Fruit fly (Drosophila melanogaster) whole organism, embryonic: ENCODE data around the gene CG9021.

Experiments used
- Asciz ChIP-seq: fragments of 200-800 bp; sonication (Bioruptor generic); optimal IDR thresholded peaks from 2 replicates; lab custom pipeline; 2017; ENCODE audit warnings: missing biosample characterization, mild to moderate bottlenecking, missing genetic modification characterization, missing genetic modification reagents
- CG10147 ChIP-seq: fragments of 200-800 bp; sonication (Bioruptor generic); optimal IDR thresholded peaks from 2 replicates; lab custom pipeline; 2019; ENCODE audit warnings: missing biosample characterization, mild to moderate bottlenecking, missing genetic modification characterization, moderate library complexity
- CG10267 ChIP-seq: fragments of 200-800 bp; sonication (Bioruptor generic); optimal IDR thresholded peaks from 2 replicates; lab custom pipeline; 2018; ENCODE audit warnings: missing biosample characterization, mild to moderate bottlenecking, missing genetic modification characterization, moderate library complexity
- CG12942 ChIP-seq: fragments of 200-800 bp; sonication (Bioruptor generic); optimal IDR thresholded peaks from 3 replicates; lab custom pipeline; 2016; ENCODE audit warnings: missing biosample characterization, missing genetic modification characterization
- CG14014 ChIP-seq: fragments of 200-800 bp; sonication (Bioruptor generic); IDR thresholded peaks from 2 replicates; pipeline ENCODE4 v1.3.6; 2022; ENCODE audit warnings: missing biosample characterization, missing genetic modification characterization
- CG15514 ChIP-seq: fragments of 200-800 bp; sonication (Bioruptor generic); optimal IDR thresholded peaks from 3 replicates; lab custom pipeline; 2017; ENCODE audit warnings: missing biosample characterization, missing genetic modification characterization, mild to moderate bottlenecking, moderate library complexity, missing genetic modification reagents
- CG30431 ChIP-seq: fragments of 200-800 bp; sonication (Bioruptor generic); optimal IDR thresholded peaks from 2 replicates; lab custom pipeline; 2017; ENCODE audit warnings: missing biosample characterization, missing genetic modification characterization
- CG4328 ChIP-seq: fragments of 200-800 bp; sonication (Bioruptor generic); optimal IDR thresholded peaks from 3 replicates; lab custom pipeline; 2017; ENCODE audit warnings: missing biosample characterization, missing genetic modification reagents, missing genetic modification characterization
- CG6854 ChIP-seq: fragments of 200-800 bp; sonication (Bioruptor generic); optimal IDR thresholded peaks from 3 replicates; lab custom pipeline; 2017; ENCODE audit warnings: missing biosample characterization, mild to moderate bottlenecking, missing genetic modification characterization
- CG7271 ChIP-seq: fragments of 200-800 bp; sonication (Bioruptor generic); optimal IDR thresholded peaks from 2 replicates; lab custom pipeline; 2018; ENCODE audit warnings: missing biosample characterization, mild to moderate bottlenecking, missing genetic modification characterization, moderate library complexity
- CG8290 ChIP-seq, 3 experiments: fragments of 200-800 bp; sonication (Bioruptor generic); optimal IDR thresholded peaks; 2 replicates each; lab custom pipeline; 2016 to 2019; ENCODE audit warnings: missing biosample characterization in 3 of 3, missing genetic modification characterization in 3 of 3, mild to moderate bottlenecking in 2 of 3, moderate library complexity in 1 of 3
- CTCF ChIP-seq: fragments of 200-800 bp; sonication (Bioruptor generic); optimal IDR thresholded peaks from 2 replicates; lab custom pipeline; 2017; ENCODE audit warnings: missing biosample characterization, mild to moderate bottlenecking, missing genetic modification characterization, moderate library complexity
- Chrac-16 ChIP-seq: fragments of 200-800 bp; sonication (Bioruptor generic); optimal IDR thresholded peaks from 3 replicates; lab custom pipeline; 2016; ENCODE audit warnings: missing biosample characterization, missing genetic modification characterization
- Dek ChIP-seq: fragments of 200-800 bp; sonication (Bioruptor generic); optimal IDR thresholded peaks from 3 replicates; lab custom pipeline; 2019; ENCODE audit warnings: missing biosample characterization, mild to moderate bottlenecking, missing genetic modification characterization, moderate library complexity
- H15 ChIP-seq: fragments of 200-800 bp; sonication (Bioruptor generic); IDR thresholded peaks from 3 replicates; pipeline ENCODE4 v1.3.6; 2022; ENCODE audit warnings: missing biosample characterization, missing genetic modification characterization
- H2.0 ChIP-seq: fragments of 200-800 bp; sonication (Bioruptor generic); IDR thresholded peaks from 2 replicates; pipeline ENCODE4 v1.3.6; 2022; ENCODE audit warnings: missing biosample characterization, missing genetic modification characterization
- HLH54F ChIP-seq: fragments of 200-800 bp; sonication (Bioruptor generic); optimal IDR thresholded peaks from 3 replicates; lab custom pipeline; 2016; ENCODE audit warnings: missing biosample characterization, missing genetic modification characterization
- Hr78 ChIP-seq, 2 experiments: fragments of 200-800 bp in 1 of 2; fragments of >200 bp in 1 of 2; sonication (Bioruptor generic) in 1 of 2; optimal IDR thresholded peaks; 2 replicates each; lab custom pipeline; 2017 to 2019; ENCODE audit warnings: missing biosample characterization in 2 of 2, missing genetic modification characterization in 2 of 2, mild to moderate bottlenecking in 1 of 2, moderate library complexity in 1 of 2
- Mad ChIP-seq: fragments of 200-800 bp; sonication (Bioruptor generic); optimal IDR thresholded peaks from 2 replicates; lab custom pipeline; 2016; ENCODE audit warnings: missing biosample characterization, missing genetic modification characterization
- Poxn ChIP-seq: fragments of 200-800 bp; sonication (Bioruptor generic); IDR thresholded peaks from 2 replicates; pipeline ENCODE4 v1.3.6; 2022; ENCODE audit warnings: missing biosample characterization, missing genetic modification characterization
- Scr ChIP-seq: fragments of 200-800 bp; sonication (Bioruptor generic); IDR thresholded peaks from 2 replicates; pipeline ENCODE4 v1.3.6; 2022; ENCODE audit warnings: missing biosample characterization, missing genetic modification characterization; ENCODE audit not compliant: partially characterized antibody
- TFAM ChIP-seq: fragments of 200-800 bp; sonication (Bioruptor generic); optimal IDR thresholded peaks from 2 replicates; lab custom pipeline; 2017; ENCODE audit warnings: missing biosample characterization, missing genetic modification characterization, inconsistent platforms
- btn ChIP-seq: fragments of 200-800 bp; sonication (Bioruptor generic); optimal IDR thresholded peaks from 2 replicates; lab custom pipeline; 2016; ENCODE audit warnings: missing biosample characterization, missing genetic modification characterization
- chinmo ChIP-seq: fragments of 200-800 bp; sonication (Bioruptor generic); IDR thresholded peaks from 4 replicates; pipeline ENCODE4 v1.3.6; 2022; ENCODE audit warnings: missing biosample characterization, missing genetic modification characterization; ENCODE audit not compliant: partially characterized antibody
- crp ChIP-seq, 2 experiments: fragments of 200-800 bp; sonication (Bioruptor generic); optimal IDR thresholded peaks; 2 replicates in 1 of 2; 3 replicates in 1 of 2; lab custom pipeline; 2017; ENCODE audit warnings: missing biosample characterization in 2 of 2, missing genetic modification characterization in 2 of 2, mild to moderate bottlenecking in 1 of 2, moderate library complexity in 1 of 2
- dati ChIP-seq: fragments of 200-800 bp; sonication (Bioruptor generic); IDR thresholded peaks from 2 replicates; pipeline ENCODE4 v1.3.6; 2022; ENCODE audit warnings: missing biosample characterization, missing genetic modification characterization
- fd102C ChIP-seq: fragments of 200-800 bp; sonication (Bioruptor generic); optimal IDR thresholded peaks from 2 replicates; lab custom pipeline; 2018; ENCODE audit warnings: missing biosample characterization, mild to moderate bottlenecking, missing genetic modification characterization, moderate library complexity
- fd96Cb ChIP-seq: fragments of 200-800 bp; sonication (Bioruptor generic); optimal IDR thresholded peaks from 2 replicates; lab custom pipeline; 2018; ENCODE audit warnings: missing biosample characterization, mild to moderate bottlenecking, missing genetic modification characterization, moderate library complexity
- gce ChIP-seq: fragments of 200-800 bp; sonication (Bioruptor generic); IDR thresholded peaks from 3 replicates; pipeline ENCODE4 v1.3.6; 2022; ENCODE audit warnings: missing biosample characterization, missing genetic modification characterization
- gem ChIP-seq: fragments of 200-800 bp; sonication (Bioruptor generic); optimal IDR thresholded peaks from 2 replicates; lab custom pipeline; 2019; ENCODE audit warnings: missing biosample characterization, mild to moderate bottlenecking, missing genetic modification characterization, moderate library complexity
- gfzf ChIP-seq: fragments of 200-800 bp; sonication (Bioruptor generic); optimal IDR thresholded peaks from 2 replicates; lab custom pipeline; 2016; ENCODE audit warnings: missing biosample characterization, mild to moderate bottlenecking, missing genetic modification characterization, moderate library complexity
- grau ChIP-seq: fragments of 200-800 bp; optimal IDR thresholded peaks from 3 replicates; lab custom pipeline; 2019; ENCODE audit warnings: missing biosample characterization, mild to moderate bottlenecking, missing genetic modification characterization, moderate library complexity
- hbn ChIP-seq: fragments of 200-800 bp; sonication (Bioruptor generic); IDR thresholded peaks from 2 replicates; pipeline ENCODE4 v1.3.6; 2022; ENCODE audit warnings: missing biosample characterization, missing genetic modification characterization; ENCODE audit not compliant: partially characterized antibody
- jigr1 ChIP-seq: fragments of 200-800 bp; sonication (Bioruptor generic); IDR thresholded peaks from 3 replicates; pipeline ENCODE4 v1.3.6; 2022; ENCODE audit warnings: missing biosample characterization, missing genetic modification characterization
- jing ChIP-seq: fragments of 200-800 bp; sonication (Bioruptor generic); optimal IDR thresholded peaks from 2 replicates; lab custom pipeline; 2018; ENCODE audit warnings: missing biosample characterization, mild to moderate bottlenecking, missing genetic modification characterization
- kay ChIP-seq: fragments of 200-800 bp; sonication (Bioruptor generic); optimal IDR thresholded peaks from 2 replicates; lab custom pipeline; 2016; ENCODE audit warnings: missing biosample characterization, missing genetic modification characterization
- lab ChIP-seq: fragments of 200-800 bp; sonication (Bioruptor generic); optimal IDR thresholded peaks from 3 replicates; lab custom pipeline; 2017; ENCODE audit warnings: missing biosample characterization, missing genetic modification characterization, mild to moderate bottlenecking, moderate library complexity, missing genetic modification reagents
- lola ChIP-seq, 3 experiments: fragments of >200 bp in 2 of 3; fragments of 200-800 bp in 1 of 3; sonication (Bioruptor generic) in 1 of 3; optimal IDR thresholded peaks; 2 replicates each; lab custom pipeline; 2017 to 2019; ENCODE audit warnings: missing biosample characterization in 3 of 3, missing genetic modification characterization in 3 of 3, mild to moderate bottlenecking in 1 of 3, moderate library complexity in 1 of 3
- nmo ChIP-seq: fragments of 200-800 bp; sonication (Bioruptor generic); optimal IDR thresholded peaks from 2 replicates; lab custom pipeline; 2018; ENCODE audit warnings: missing biosample characterization, mild to moderate bottlenecking, missing genetic modification characterization, moderate library complexity
- pb ChIP-seq: fragments of 200-800 bp; sonication (Bioruptor generic); optimal IDR thresholded peaks from 3 replicates; lab custom pipeline; 2016; ENCODE audit warnings: missing biosample characterization, missing genetic modification characterization
- psq ChIP-seq: fragments of 200-800 bp; sonication (Bioruptor generic); optimal IDR thresholded peaks from 2 replicates; lab custom pipeline; 2017; ENCODE audit warnings: missing biosample characterization, missing genetic modification characterization
- pum ChIP-seq: fragments of 200-800 bp; sonication (Bioruptor generic); optimal IDR thresholded peaks from 2 replicates; lab custom pipeline; 2016; ENCODE audit warnings: missing biosample characterization, missing genetic modification characterization
- pzg ChIP-seq: fragments of 200-800 bp; sonication (Bioruptor generic); optimal IDR thresholded peaks from 3 replicates; lab custom pipeline; 2018; ENCODE audit warnings: missing biosample characterization, mild to moderate bottlenecking, missing genetic modification characterization, moderate library complexity
- ranshi ChIP-seq: fragments of 200-800 bp; sonication (Bioruptor generic); IDR thresholded peaks from 2 replicates; pipeline ENCODE4 v1.3.6; 2022; ENCODE audit warnings: missing biosample characterization, missing genetic modification characterization
- sc ChIP-seq, 3 experiments: fragments of >200 bp in 2 of 3; fragments of 200-800 bp in 1 of 3; sonication (Bioruptor generic) in 1 of 3; optimal IDR thresholded peaks; 2 replicates in 2 of 3; 3 replicates in 1 of 3; lab custom pipeline; 2017; ENCODE audit warnings: mild to moderate bottlenecking in 1 of 3, missing biosample characterization in 1 of 3, missing genetic modification characterization in 1 of 3, missing genetic modification reagents in 1 of 3
- slp2 ChIP-seq: fragments of 200-800 bp; sonication (Bioruptor generic); optimal IDR thresholded peaks from 2 replicates; lab custom pipeline; 2016; ENCODE audit warnings: missing biosample characterization, missing genetic modification characterization

Gene CG9021

dm6 chr2L:5906893-5907850 lies 2.7 kb upstream of the CG9021 start, which contains the start of gene bchs (continued):
- TF ChIP-seq CG8290 (GFP tag; optimal IDR thresholded peaks at IDR 0.05; lab: Kevin White, UChicago): peak; percentile 29
- peak; percentile 82 to 83 for TF ChIP-seq CG8290 (tag; optimal IDR thresholded peaks at IDR 0.05; lab: Kevin White, UChicago)
- TF ChIP-seq TFAM: peak; percentile 66
- no peak for TF ChIP-seq jigr1
- peak; percentile 98 for TF ChIP-seq lab (GFP tag; lab: Kevin White, UChicago)
- peak; percentile 24 for TF ChIP-seq CG7271 (tag; lab: Kevin White, UChicago)
- TF ChIP-seq slp2 (GFP tag; lab: Kevin White, UChicago): peak; percentile 64
- TF ChIP-seq pb (GFP tag; lab: Kevin White, UChicago): peak; percentile 84
- TF ChIP-seq H15 (GFP tag; lab: Robert Waterston, UW): no peak
- TF ChIP-seq pzg: peak; percentile 84
- TF ChIP-seq CG30431: peak; percentile 42
- TF ChIP-seq CG15514 (GFP tag; lab: Kevin White, UChicago): peak; percentile 89
- peak; percentile 93 for TF ChIP-seq CG4328
- TF ChIP-seq jing: peak; percentile 40
- peak; percentile 79 for TF ChIP-seq fd102C (GFP tag; lab: Kevin White, UChicago)
- TF ChIP-seq Mad (GFP tag; lab: Kevin White, UChicago): peak; percentile 72
- no peak for TF ChIP-seq dati (GFP tag; lab: Robert Waterston, UW)
- TF ChIP-seq gfzf (GFP tag; lab: Kevin White, UChicago): no peak
- peak in 1 of 3 experiments; percentile 74 for TF ChIP-seq lola (GFP tag; optimal IDR thresholded peaks at IDR 0.05; lab: Kevin White, UChicago)
- TF ChIP-seq gce: peak; percentile 93
- TF ChIP-seq CG6854: peak; percentile 93
- TF ChIP-seq btn (GFP tag; lab: Kevin White, UChicago): peak; percentile 85
- TF ChIP-seq Dek (tag; lab: Kevin White, UChicago): peak; percentile 77
- peak; percentile 35 for TF ChIP-seq nmo (GFP tag; lab: Kevin White, UChicago)
- TF ChIP-seq kay: peak; percentile 71
- TF ChIP-seq Scr (GFP tag; lab: Robert Waterston, UW): peak; percentile 38; the same call in 1 of the 2 replicates
- peak; percentile 84; the same call in 1 of the 2 replicates for TF ChIP-seq ranshi (GFP tag; lab: Robert Waterston, UW)
- TF ChIP-seq CG10267: peak; percentile 97
- TF ChIP-seq sc (optimal IDR thresholded peaks at IDR 0.05; lab: Kevin White, UChicago): no peak
- TF ChIP-seq sc (GFP tag; optimal IDR thresholded peaks at IDR 0.05; lab: Kevin White, UChicago): peak; percentile 88
- peak; percentile 17 for TF ChIP-seq grau
- TF ChIP-seq CTCF (GFP tag; lab: Kevin White, UChicago): peak; percentile 60
- peak; percentile 97 for TF ChIP-seq psq (GFP tag; lab: Kevin White, UChicago)
- peak; percentile 39 for TF ChIP-seq pum (GFP tag; lab: Kevin White, UChicago)
- peak; percentile 44 for TF ChIP-seq fd96Cb
- TF ChIP-seq crp (GFP tag; optimal IDR thresholded peaks at IDR 0.05; lab: Kevin White, UChicago): peak; percentile 67 to 96
- TF ChIP-seq chinmo (GFP tag; lab: Robert Waterston, UW): 0 out of 4 replicates have a peak, but pooled peaks have one; percentile 69
- TF ChIP-seq H2.0 (GFP tag; lab: Robert Waterston, UW): peak; percentile 24; the same call in 1 of the 2 replicates
- TF ChIP-seq gem (tag; lab: Kevin White, UChicago): no peak
- TF ChIP-seq Hr78 (GFP tag; optimal IDR thresholded peaks at IDR 0.05; lab: Kevin White, UChicago): peak in 1 of 2 experiments; percentile 81
- peak; percentile 77 for TF ChIP-seq CG10147
- no peak for TF ChIP-seq Poxn (GFP tag; lab: Robert Waterston, UW)
- peak; percentile 85 for TF ChIP-seq CG12942 (GFP tag; lab: Kevin White, UChicago)
- TF ChIP-seq Asciz (GFP tag; lab: Kevin White, UChicago): peak; percentile 99
- peak; percentile 76; the same call in 1 of the 2 replicates for TF ChIP-seq CG14014 (GFP tag; lab: Robert Waterston, UW)
- no peak for TF ChIP-seq hbn (GFP tag; lab: Robert Waterston, UW)
- peak; percentile 31 for TF ChIP-seq HLH54F (GFP tag; lab: Kevin White, UChicago)
- TF ChIP-seq Chrac-16 (GFP tag; lab: Kevin White, UChicago): peak; percentile 32
